Worm (Caenorhabditis elegans): ENCODE data around the gene clec-86.

Gene clec-86

ce11 chrX:7112589-7112988 is 27.1 kb upstream of the clec-86 start, which contains the start of gene C36B7.1:
Gene C36B7.1 (plus strand): TSS chrX:7112889.
- no peak for TF ChIP-seq sptf-2 (GFP tag; optimal IDR thresholded peaks at IDR 0.05)
- TF ChIP-seq cebp-1 (GFP tag; IDR thresholded peaks at IDR 0.05) = no peak
- TF ChIP-seq cebp-1 (tag; optimal IDR thresholded peaks at IDR 0.05) = no peak
- no peak for TF ChIP-seq ztf-25 (GFP tag; IDR thresholded peaks at IDR 0.05)
- TF ChIP-seq B0336.3 (GFP tag; IDR thresholded peaks at IDR 0.05) = no peak
- TF ChIP-seq mel-28 (tag; optimal IDR thresholded peaks at IDR 0.05; ENCODE audit: borderline replicate concordance) = no peak

- no peak for TF ChIP-seq Y53G8AR.9 (GFP tag; conservative IDR thresholded peaks at IDR 0.05)
- no peak for TF ChIP-seq zim-3 (tag; optimal IDR thresholded peaks at IDR 0.05)
- no peak for TF ChIP-seq attf-3 (GFP tag; conservative IDR thresholded peaks at IDR 0.05)
- TF ChIP-seq D2030.7 (GFP tag; IDR thresholded peaks at IDR 0.05) = no peak
- TF ChIP-seq F49E8.2 (tag; optimal IDR thresholded peaks at IDR 0.05; ENCODE audit: insufficient read depth) = no peak
- TF ChIP-seq ceh-27 (GFP tag; optimal IDR thresholded peaks at IDR 0.05) = no peak
- no peak for TF ChIP-seq rpc-1 (optimal IDR thresholded peaks at IDR 0.05)
- no peak for TF ChIP-seq rpc-1 (tag; optimal IDR thresholded peaks at IDR 0.05)
- no peak for TF ChIP-seq pbrm-1 (GFP tag; IDR thresholded peaks at IDR 0.05)
- no peak for TF ChIP-seq attf-5 (GFP tag; optimal IDR thresholded peaks at IDR 0.05)
- TF ChIP-seq ceh-40 (GFP tag; IDR thresholded peaks at IDR 0.05) = no peak
- TF ChIP-seq T26A5.8 (tag; optimal IDR thresholded peaks at IDR 0.05) = no peak
- TF ChIP-seq unc-62 (GFP tag; optimal IDR thresholded peaks at IDR 0.05) = no peak
- TF ChIP-seq egrh-3 (GFP tag; IDR thresholded peaks at IDR 0.05) = no peak
Measured at ce11 chrX:7116896-7117295, 22.8 kb upstream of the clec-86 start, which contains the start of gene hen-1. Gene hen-1 (minus strand): TSS chrX:7116996.

- no peak for TF ChIP-seq Y53F4B.3 (GFP tag; IDR thresholded peaks at IDR 0.05)
- TF ChIP-seq die-1 (tag; optimal IDR thresholded peaks at IDR 0.05) = no peak
- no peak for TF ChIP-seq lir-1 (GFP tag; conservative IDR thresholded peaks at IDR 0.05)
- TF ChIP-seq F55B11.4 (tag; optimal IDR thresholded peaks at IDR 0.05; ENCODE audit: borderline replicate concordance, insufficient read depth) = no peak
- TF ChIP-seq egl-44 (GFP tag; IDR thresholded peaks at IDR 0.05) = no peak
- no peak for TF ChIP-seq madf-3 (GFP tag; IDR thresholded peaks at IDR 0.05)
- TF ChIP-seq hlh-12 (tag; optimal IDR thresholded peaks at IDR 0.05) = no peak
- TF ChIP-seq C17E4.6 (GFP tag; IDR thresholded peaks at IDR 0.05) = no peak
- TF ChIP-seq egrh-3 (GFP tag; IDR thresholded peaks at IDR 0.05) = no peak
- no peak for TF ChIP-seq egl-18 (GFP tag; IDR thresholded peaks at IDR 0.05)
- no peak for TF ChIP-seq ceh-58 (GFP tag; IDR thresholded peaks at IDR 0.05)
- TF ChIP-seq ztf-26 (tag; optimal IDR thresholded peaks at IDR 0.05) = no peak
- TF ChIP-seq F52B5.7 (tag; optimal IDR thresholded peaks at IDR 0.05) = no peak
- TF ChIP-seq bed-2 (GFP tag; IDR thresholded peaks at IDR 0.05) = no peak
- no peak for TF ChIP-seq nhr-27 (tag; optimal IDR thresholded peaks at IDR 0.05)
- TF ChIP-seq dpff-1 (tag; optimal IDR thresholded peaks at IDR 0.05) = no peak
- TF ChIP-seq nhr-120 (GFP tag; IDR thresholded peaks at IDR 0.05) = no peak
- TF ChIP-seq hmg-1.2 (GFP tag; IDR thresholded peaks at IDR 0.05) = no peak
- TF ChIP-seq chd-7 (tag; optimal IDR thresholded peaks at IDR 0.05) = no peak
Measured at ce11 chrX:7122655-7123054, 17.0 kb upstream of the clec-86 start.

ce11 chrX:7124044-7124443 is 15.6 kb upstream of the clec-86 start:
- TF ChIP-seq nhr-80 (tag; optimal IDR thresholded peaks at IDR 0.05) = peak; percentile 5
- TF ChIP-seq egrh-3 (GFP tag; IDR thresholded peaks at IDR 0.05) = no peak

Measured in whole organism, young adult.